Worm (Caenorhabditis elegans) whole organism, midembryonic: ENCODE measurements around the gene cal-1.

Experiments used
- T22C8.4 ChIP-seq: fragments of 200-800 bp; sonication (Bioruptor generic); IDR thresholded peaks from 2 replicates; pipeline ENCODE4 v1.3.6; 2022; ENCODE audit warnings: missing genetic modification characterization, missing compliant biosample characterization
- cog-1 ChIP-seq: sonication (generic microtip); optimal IDR thresholded peaks from 2 replicates; lab custom pipeline; 2016; ENCODE audit warnings: missing genetic modification characterization, missing compliant biosample characterization
- flt-1 ChIP-seq: fragments of 200-800 bp; sonication (Bioruptor generic); IDR thresholded peaks from 2 replicates; pipeline ENCODE4 v1.3.6; 2022; ENCODE audit warnings: missing genetic modification characterization, missing compliant biosample characterization
- klf-2 ChIP-seq: fragments of 200-800 bp; sonication (Bioruptor generic); conservative IDR thresholded peaks from 2 replicates; pipeline ENCODE4 v1.3.6; 2022; ENCODE audit warnings: missing genetic modification reagents, missing genetic modification characterization, missing compliant biosample characterization
- med-1 ChIP-seq: sonication (generic microtip); optimal IDR thresholded peaks from 2 replicates; lab custom pipeline; 2017; ENCODE audit warnings: missing genetic modification characterization, mild to moderate bottlenecking, missing compliant biosample characterization, antibody characterized with exemption, missing genetic modification reagents; ENCODE audit not compliant: insufficient read depth
- ref-1 ChIP-seq: fragments of 200-800 bp; sonication (Bioruptor generic); conservative IDR thresholded peaks from 2 replicates; pipeline ENCODE4 v1.3.6; 2022; ENCODE audit warnings: missing genetic modification reagents, missing genetic modification characterization, missing compliant biosample characterization
- tab-1 ChIP-seq: fragments of 200-800 bp; sonication (Bioruptor generic); IDR thresholded peaks from 2 replicates; pipeline ENCODE4 v1.3.6; 2022; ENCODE audit warnings: missing genetic modification characterization, missing compliant biosample characterization
- ztf-23 ChIP-seq: fragments of 200-800 bp; sonication (Bioruptor generic); IDR thresholded peaks from 2 replicates; pipeline ENCODE4 v1.3.6; 2022; ENCODE audit warnings: missing genetic modification reagents, missing genetic modification characterization, missing compliant biosample characterization
- ztf-29 ChIP-seq: fragments of 200-800 bp; sonication (Bioruptor generic); IDR thresholded peaks from 2 replicates; pipeline ENCODE4 v1.3.6; 2022; ENCODE audit warnings: missing genetic modification reagents, missing genetic modification characterization, missing compliant biosample characterization

- no peak for TF ChIP-seq klf-2 (GFP tag; lab: Robert Waterston, UW)
- TF ChIP-seq flt-1 (GFP tag; lab: Robert Waterston, UW) = no peak
- TF ChIP-seq T22C8.4 (GFP tag; lab: Robert Waterston, UW) = no peak
- TF ChIP-seq ref-1 (GFP tag; lab: Robert Waterston, UW) = no peak
- no peak for TF ChIP-seq tab-1 (GFP tag; lab: Robert Waterston, UW)
- TF ChIP-seq ztf-29 (GFP tag; lab: Robert Waterston, UW) = no peak
- no peak for TF ChIP-seq cog-1 (tag; lab: Kevin White, UChicago)
- TF ChIP-seq med-1 (GFP tag; lab: Kevin White, UChicago) = no peak
- TF ChIP-seq ztf-23 (GFP tag; lab: Robert Waterston, UW) = no peak
Measured at ce11 chrV:12538984-12539852, 22.2 kb upstream of the cal-1 start.
